Worm (Caenorhabditis elegans) whole organism, early embryonic: ENCODE results near the gene srh-266.

Experiments
- F13C5.2 ChIP-seq: sonication (generic microtip); optimal IDR thresholded peaks from 2 replicates; lab custom pipeline; 2017; ENCODE audit warnings: mild to moderate bottlenecking, missing genetic modification characterization, inconsistent platforms, missing compliant biosample characterization
- ama-1 ChIP-seq: fragments of 150-350 bp; optimal IDR thresholded peaks from 2 replicates; lab custom pipeline; 2014
- ets-7 ChIP-seq: sonication (generic microtip); optimal IDR thresholded peaks from 2 replicates; lab custom pipeline; 2016; ENCODE audit warnings: missing genotype, missing genetic modification characterization, missing compliant biosample characterization
- tbx-37 ChIP-seq: fragments of 200-800 bp; sonication (Bioruptor generic); conservative IDR thresholded peaks from 2 replicates; pipeline ENCODE4 v1.3.6; 2022; ENCODE audit warnings: missing genetic modification reagents, missing genetic modification characterization, missing compliant biosample characterization

DNA sequence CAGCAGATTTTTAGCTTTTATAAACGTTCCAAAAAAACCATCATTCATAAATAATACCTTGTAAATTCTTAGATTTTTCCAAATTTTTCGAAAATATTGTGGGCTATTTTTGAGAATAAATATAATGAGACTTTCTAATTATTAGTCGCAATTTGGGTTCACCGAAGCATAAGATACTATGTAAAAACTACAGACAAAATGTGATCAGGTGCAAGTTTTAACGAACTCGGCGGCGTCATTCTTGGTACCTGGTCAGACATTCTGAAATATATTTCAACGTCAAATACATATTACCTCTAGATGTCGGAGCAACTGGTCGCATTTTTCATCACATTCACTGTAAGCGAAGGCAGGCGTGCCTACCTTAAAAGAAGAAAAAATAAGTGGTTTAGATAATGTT lies 17.4 kb downstream of the srh-266 start, which contains the start of gene srx-23:
- no peak for TF ChIP-seq ets-7 (tag; lab: Kevin White, UChicago)
- no peak for TF ChIP-seq ama-1 (lab: Kevin White, UChicago)
- no peak for TF ChIP-seq tbx-37 (GFP tag; lab: Robert Waterston, UW)
- no peak for TF ChIP-seq F13C5.2 (tag; lab: Kevin White, UChicago)
